Worm (Caenorhabditis elegans) whole organism, early embryonic: ENCODE measurements around the gene K01A11.3.

Experiments
- F13C5.2 ChIP-seq: sonication (generic microtip); optimal IDR thresholded peaks from 2 replicates; lab custom pipeline; 2017; ENCODE audit warnings: mild to moderate bottlenecking, missing genetic modification characterization, inconsistent platforms, missing compliant biosample characterization
- ama-1 ChIP-seq: fragments of 150-350 bp; optimal IDR thresholded peaks from 2 replicates; lab custom pipeline; 2014
- hmg-4 ChIP-seq: fragments of 200-800 bp; sonication (Bioruptor generic); optimal IDR thresholded peaks from 2 replicates; lab custom pipeline; 2018; ENCODE audit warnings: mild to moderate bottlenecking, missing genetic modification characterization, missing compliant biosample characterization
- sea-1 ChIP-seq: fragments of 200-800 bp; sonication (Bioruptor generic); conservative IDR thresholded peaks from 2 replicates; pipeline ENCODE4 v1.3.6; 2022; ENCODE audit warnings: missing genetic modification characterization, missing compliant biosample characterization
- tbx-11 ChIP-seq: fragments of 200-800 bp; sonication (Bioruptor generic); IDR thresholded peaks from 2 replicates; pipeline ENCODE4 v1.3.6; 2022; ENCODE audit warnings: missing genetic modification characterization, missing compliant biosample characterization
- tbx-37 ChIP-seq: fragments of 200-800 bp; sonication (Bioruptor generic); conservative IDR thresholded peaks from 2 replicates; pipeline ENCODE4 v1.3.6; 2022; ENCODE audit warnings: missing genetic modification reagents, missing genetic modification characterization, missing compliant biosample characterization
- tra-4 ChIP-seq: sonication (generic microtip); optimal IDR thresholded peaks from 2 replicates; lab custom pipeline; 2017; ENCODE audit warnings: missing genetic modification characterization, missing compliant biosample characterization

DNA sequence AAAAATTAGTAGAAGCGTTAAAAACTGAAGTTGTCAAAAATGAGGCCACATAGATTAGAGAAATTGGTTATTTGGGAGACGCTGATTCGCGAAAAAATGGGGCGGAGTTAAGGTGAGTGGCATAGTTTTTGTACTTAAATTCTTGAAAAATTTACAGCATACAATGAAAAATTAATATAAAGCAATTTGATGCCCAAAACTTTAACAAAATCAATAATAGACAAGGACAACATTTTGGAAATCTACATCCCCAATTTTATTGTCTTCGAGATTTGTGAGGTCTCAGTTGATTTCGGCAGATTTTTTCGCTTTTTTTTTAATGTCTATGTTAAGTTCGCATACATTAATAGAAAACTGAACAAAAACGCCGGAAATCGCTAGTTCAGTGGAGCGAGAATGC lies 23.8 kb upstream of the K01A11.3 start:
- no peak for TF ChIP-seq tbx-11 (GFP tag; lab: Robert Waterston, UW)
- no peak for TF ChIP-seq hmg-4 (GFP tag; lab: Kevin White, UChicago)
- TF ChIP-seq ama-1 (lab: Kevin White, UChicago), result no peak
- no peak for TF ChIP-seq sea-1
- no peak for TF ChIP-seq F13C5.2 (tag; lab: Kevin White, UChicago)
- TF ChIP-seq tbx-37 (GFP tag; lab: Robert Waterston, UW), result no peak
- peak; percentile 42 for TF ChIP-seq tra-4
